Fruit fly (Drosophila melanogaster): Measurements from ENCODE around the gene CG4318.

CG4318 gene

dm6 chrX:13159481-13159880, 4.8 kb upstream of the CG4318 start, which contains the start of the genes Bap60 and CG12096 (continued):
- TF ChIP-seq ems (GFP tag; optimal IDR thresholded peaks at IDR 0.05) (peak; percentile 81), CG7745 (tag; optimal IDR thresholded peaks at IDR 0.05) (no peak), sqz (GFP tag; optimal IDR thresholded peaks at IDR 0.05) (no peak), pros (GFP tag; optimal IDR thresholded peaks at IDR 0.05) (no peak), Hey (tag; optimal IDR thresholded peaks at IDR 0.05) (no peak), CG10431 (GFP tag; optimal IDR thresholded peaks at IDR 0.05) (peak; percentile 17), CG6654 (GFP tag; optimal IDR thresholded peaks at IDR 0.05) (no peak), sna (GFP tag; IDR thresholded peaks at IDR 0.05; ENCODE audit: partially characterized antibody) (peak; percentile 95), caup (GFP tag; optimal IDR thresholded peaks at IDR 0.05; ENCODE audit: severe bottlenecking) (peak; percentile 56), CG14014 (GFP tag; IDR thresholded peaks at IDR 0.05) (peak; percentile 56; the same call in 1 of the 2 replicates), Jarid2 (GFP tag; optimal IDR thresholded peaks at IDR 0.05) (peak; percentile 9), CG17328 (GFP tag; IDR thresholded peaks at IDR 0.05) (peak; percentile 35; the same call in 1 of the 2 replicates), Sin3A (optimal IDR thresholded peaks at IDR 0.05) (peak; percentile 99), hkb (optimal IDR thresholded peaks at IDR 0.05) (peak; percentile 31), hkb (GFP tag; IDR thresholded peaks at IDR 0.05) (no peak), usp (GFP tag; optimal IDR thresholded peaks at IDR 0.05) (no peak), stc (GFP tag; IDR thresholded peaks at IDR 0.05) (no peak), shn (GFP tag; optimal IDR thresholded peaks at IDR 0.05) (peak; percentile 85), CG14965 (GFP tag; optimal IDR thresholded peaks at IDR 0.05; ENCODE audit: borderline replicate concordance) (no peak), CG10209 (GFP tag; optimal IDR thresholded peaks at IDR 0.05) (peak; percentile 52), jigr1 (GFP tag; IDR thresholded peaks at IDR 0.05) (no peak), hth (optimal IDR thresholded peaks at IDR 0.05) (no peak), Spps (tag; optimal IDR thresholded peaks at IDR 0.05) (peak; percentile 23), onecut (GFP tag; IDR thresholded peaks at IDR 0.05) (0 out of 2 replicates have a peak, but pooled peaks have one; percentile 18), Abd-B (GFP tag; optimal IDR thresholded peaks at IDR 0.05) (peak; percentile 91), CG31365 (tag; optimal IDR thresholded peaks at IDR 0.05) (peak; percentile 13), CG7372 (GFP tag; IDR thresholded peaks at IDR 0.05) (peak; percentile 64), crc (GFP tag; optimal IDR thresholded peaks at IDR 0.05) (peak; percentile 44), D19B (GFP tag; optimal IDR thresholded peaks at IDR 0.05) (no peak), HHEX (GFP tag; optimal IDR thresholded peaks at IDR 0.05) (peak; percentile 26), CG7786 (GFP tag; optimal IDR thresholded peaks at IDR 0.05) (peak; percentile 86), CG4328 (GFP tag; optimal IDR thresholded peaks at IDR 0.05) (peak; percentile 66), kah (GFP tag; optimal IDR thresholded peaks at IDR 0.05) (no peak), CG15479 (GFP tag; optimal IDR thresholded peaks at IDR 0.05) (no peak), B-H1 (GFP tag; IDR thresholded peaks at IDR 0.05) (peak; percentile 31; the same call in 1 of the 3 replicates), CG9437 (GFP tag; optimal IDR thresholded peaks at IDR 0.05) (peak; percentile 77), CG1233 (GFP tag; optimal IDR thresholded peaks at IDR 0.05) (peak; percentile 62), Fer3 (tag; optimal IDR thresholded peaks at IDR 0.05) (peak; percentile 67), gro (GFP tag; optimal IDR thresholded peaks at IDR 0.05) (peak; percentile 86), CG2712 (tag; optimal IDR thresholded peaks at IDR 0.05) (peak; percentile 82), CG17361 (GFP tag; IDR thresholded peaks at IDR 0.05) (peak; percentile 84), H2.0 (GFP tag; IDR thresholded peaks at IDR 0.05) (peak; percentile 30; the same call in 1 of the 2 replicates), Ets65A (GFP tag) (peak; percentile 99), CG12744 (GFP tag; optimal IDR thresholded peaks at IDR 0.05) (peak; percentile 68), Opbp (GFP tag; IDR thresholded peaks at IDR 0.05; ENCODE audit: partially characterized antibody) (peak; percentile 76; the same call in 2 of the 3 replicates), HmgD (GFP tag; optimal IDR thresholded peaks at IDR 0.05) (peak; percentile 84), tll (GFP tag; optimal IDR thresholded peaks at IDR 0.05) (peak in 1 of 2 experiments; percentile 86), lilli (GFP tag; optimal IDR thresholded peaks at IDR 0.05) (peak; percentile 83), CG31224 (GFP tag; IDR thresholded peaks at IDR 0.05) (peak; percentile 27; the same call in 1 of the 2 replicates), fd102C (GFP tag; optimal IDR thresholded peaks at IDR 0.05) (no peak), BtbVII (GFP tag; optimal IDR thresholded peaks at IDR 0.05) (peak; percentile 30)
